Fruit fly (Drosophila melanogaster): ENCODE results near the gene Or2a.

The Or2a gene

dm6 chrX:2245931-2246330, at the start of gene Or2a:
Or2a (plus strand) TSS chrX:2246231.
- TF ChIP-seq CG17801 (GFP tag; optimal IDR thresholded peaks at IDR 0.05; ENCODE audit: partially characterized antibody): no peak

dm6 chrX:2197414-2198271, 48.4 kb upstream of the Or2a start:
- no peak for TF ChIP-seq CG17801 (GFP tag; optimal IDR thresholded peaks at IDR 0.05; ENCODE audit: partially characterized antibody)

- no peak for TF ChIP-seq CG17801 (GFP tag; optimal IDR thresholded peaks at IDR 0.05; ENCODE audit: partially characterized antibody)
Observed at dm6 chrX:2198272-2198571, 47.8 kb upstream of the Or2a start.

- TF ChIP-seq CG17801 (GFP tag; optimal IDR thresholded peaks at IDR 0.05; ENCODE audit: partially characterized antibody): no peak
Observed at dm6 chrX:2199303-2199702, 46.7 kb upstream of the Or2a start.

dm6 chrX:2203766-2204165, 42.3 kb upstream of the Or2a start, which contains the start of gene FarO:
FarO (minus strand) TSS chrX:2203866.
- TF ChIP-seq CG17801 (GFP tag; optimal IDR thresholded peaks at IDR 0.05; ENCODE audit: partially characterized antibody): no peak

dm6 chrX:2208641-2209241, 37.3 kb upstream of the Or2a start:
- TF ChIP-seq CG17801 (GFP tag; optimal IDR thresholded peaks at IDR 0.05; ENCODE audit: partially characterized antibody): no peak

dm6 chrX:2212327-2212820, 33.7 kb upstream of the Or2a start:
- TF ChIP-seq CG17801 (GFP tag; optimal IDR thresholded peaks at IDR 0.05; ENCODE audit: partially characterized antibody): no peak

dm6 chrX:2213759-2214406, 32.1 kb upstream of the Or2a start, which contains the start of gene SmydA-8:
SmydA-8 (minus strand) TSS chrX:2213809.
- TF ChIP-seq CG17801 (GFP tag; optimal IDR thresholded peaks at IDR 0.05; ENCODE audit: partially characterized antibody): peak; percentile 32

- no peak for TF ChIP-seq CG17801 (GFP tag; optimal IDR thresholded peaks at IDR 0.05; ENCODE audit: partially characterized antibody)
Observed at dm6 chrX:2218455-2218854, 27.6 kb upstream of the Or2a start.

dm6 chrX:2219246-2219645, 26.8 kb upstream of the Or2a start:
- no peak for TF ChIP-seq CG17801 (GFP tag; optimal IDR thresholded peaks at IDR 0.05; ENCODE audit: partially characterized antibody)

dm6 chrX:2219899-2220298, 26.1 kb upstream of the Or2a start:
- no peak for TF ChIP-seq CG17801 (GFP tag; optimal IDR thresholded peaks at IDR 0.05; ENCODE audit: partially characterized antibody)

- no peak for TF ChIP-seq CG17801 (GFP tag; optimal IDR thresholded peaks at IDR 0.05; ENCODE audit: partially characterized antibody)
Observed at dm6 chrX:2221598-2221997, 24.4 kb upstream of the Or2a start.

- peak; percentile 97 for TF ChIP-seq CG17801 (GFP tag; optimal IDR thresholded peaks at IDR 0.05; ENCODE audit: partially characterized antibody)
Observed at dm6 chrX:2222181-2222790, 23.7 kb upstream of the Or2a start, which contains the start of gene Vinc. Vinc (minus strand) TSS chrX:2222567.

- no peak for TF ChIP-seq CG17801 (GFP tag; optimal IDR thresholded peaks at IDR 0.05; ENCODE audit: partially characterized antibody)
Observed at dm6 chrX:2223454-2223853, 22.6 kb upstream of the Or2a start, which contains the start of gene CG14052. CG14052 (plus strand) TSS chrX:2223754.

- no peak for TF ChIP-seq CG17801 (GFP tag; optimal IDR thresholded peaks at IDR 0.05; ENCODE audit: partially characterized antibody)
Observed at dm6 chrX:2225138-2225537, 20.9 kb upstream of the Or2a start, which contains the start of gene pcx. pcx (plus strand) TSS chrX:2225296.

Measured in ovary, adult (tissue).